Fruit fly (Drosophila melanogaster) Kc167 (cell line): ENCODE results near the gene fzo.

ENCODE experiments used
- Myc ChIP-seq: fragments of >200 bp; optimal IDR thresholded peaks from 2 replicates; lab custom pipeline; 2017; ENCODE audit warnings: missing external identifiers
- Sin3A ChIP-seq: fragments of >200 bp; optimal IDR thresholded peaks from 2 replicates; lab custom pipeline; 2018; ENCODE audit warnings: missing external identifiers
- h ChIP-seq: fragments of >200 bp; optimal IDR thresholded peaks from 3 replicates; lab custom pipeline; 2018; ENCODE audit warnings: missing external identifiers
- insv ChIP-seq: fragments of >200 bp; optimal IDR thresholded peaks from 3 replicates; lab custom pipeline; 2018; ENCODE audit warnings: missing external identifiers
- psq ChIP-seq: fragments of >200 bp; optimal IDR thresholded peaks from 2 replicates; lab custom pipeline; 2017; ENCODE audit warnings: missing external identifiers
- ttk ChIP-seq: sonication (Bioruptor generic); optimal IDR thresholded peaks from 2 replicates; lab custom pipeline; 2017; ENCODE audit warnings: missing external identifiers

dm6 chr3R:23203934-23204333 lies at the start of gene fzo:
- TF ChIP-seq Sin3A (lab: Kevin White, UChicago) (no peak), insv (lab: Kevin White, UChicago) (no peak), Myc (lab: Kevin White, UChicago) (no peak), h (lab: Kevin White, UChicago) (no peak), psq (lab: Kevin White, UChicago) (no peak), ttk (lab: Kevin White, UChicago) (no peak)
